Fruit fly (Drosophila melanogaster): Measurements from ENCODE around the gene Set2.

dm6 chrX:13383770-13384169 is 29.3 kb upstream of the Set2 start:
- peak; percentile 36 for TF ChIP-seq CG1621 (tag; optimal IDR thresholded peaks at IDR 0.05)
- no peak for TF ChIP-seq Sox15 (GFP tag; optimal IDR thresholded peaks at IDR 0.05)
- peak; percentile 68 for TF ChIP-seq vri (GFP tag; optimal IDR thresholded peaks at IDR 0.05)
- TF ChIP-seq CG6854 (GFP tag; optimal IDR thresholded peaks at IDR 0.05): peak; percentile 14
- peak; percentile 15 for TF ChIP-seq CG3032 (tag; optimal IDR thresholded peaks at IDR 0.05)
- peak; percentile 71 for TF ChIP-seq CG3919 (GFP tag; optimal IDR thresholded peaks at IDR 0.05)
- no peak for TF ChIP-seq CG16779 (tag; optimal IDR thresholded peaks at IDR 0.05)
- TF ChIP-seq Ets96B (tag; optimal IDR thresholded peaks at IDR 0.05): peak; percentile 18
- TF ChIP-seq CG6792 (GFP tag; optimal IDR thresholded peaks at IDR 0.05): peak; percentile 48
- peak; percentile 49 for TF ChIP-seq CG8319 (GFP tag; optimal IDR thresholded peaks at IDR 0.05)
- TF ChIP-seq Gug (GFP tag; IDR thresholded peaks at IDR 0.05): peak; percentile 36; the same call in 1 of the 2 replicates
- TF ChIP-seq CG32006 (GFP tag; optimal IDR thresholded peaks at IDR 0.05): peak; percentile 39
- peak; percentile 50 for TF ChIP-seq CG10631 (GFP tag; optimal IDR thresholded peaks at IDR 0.05)

Data from whole organism, prepupa.